Worm (Caenorhabditis elegans) whole organism, young adult: Measurements from ENCODE around the gene M02B7.2.

Experiments
- C17E4.6 ChIP-seq: fragments of 200-800 bp; sonication (Bioruptor generic); IDR thresholded peaks from 2 replicates; pipeline ENCODE4 v1.3.6; 2022; ENCODE audit warnings: missing genetic modification reagents, missing genetic modification characterization, missing compliant biosample characterization
- cebp-1 ChIP-seq, 2 experiments: fragments of 200-800 bp in 1 of 2; sonication (Bioruptor generic) in 1 of 2; sonication (generic microtip) in 1 of 2; IDR thresholded peaks in 1 of 2; optimal IDR thresholded peaks in 1 of 2; 2 replicates each; pipeline versions ENCODE4 v1.3.6 to Lab custom; 2017 to 2022; ENCODE audit warnings: missing compliant biosample characterization in 2 of 2, missing genetic modification characterization in 2 of 2, mild to moderate bottlenecking in 1 of 2, missing genetic modification reagents in 1 of 2, moderate library complexity in 1 of 2
- nfya-1 ChIP-seq: sonication (generic microtip); optimal IDR thresholded peaks from 2 replicates; lab custom pipeline; 2017; ENCODE audit warnings: antibody characterized with exemption, missing compliant biosample characterization, missing genetic modification characterization, borderline replicate concordance; ENCODE audit not compliant: insufficient read depth
- nfyb-1 ChIP-seq: fragments of 200-800 bp; sonication (Bioruptor generic); IDR thresholded peaks from 2 replicates; pipeline ENCODE4 v1.3.6; 2022; ENCODE audit warnings: missing genetic modification reagents, missing genetic modification characterization, missing compliant biosample characterization

DNA sequence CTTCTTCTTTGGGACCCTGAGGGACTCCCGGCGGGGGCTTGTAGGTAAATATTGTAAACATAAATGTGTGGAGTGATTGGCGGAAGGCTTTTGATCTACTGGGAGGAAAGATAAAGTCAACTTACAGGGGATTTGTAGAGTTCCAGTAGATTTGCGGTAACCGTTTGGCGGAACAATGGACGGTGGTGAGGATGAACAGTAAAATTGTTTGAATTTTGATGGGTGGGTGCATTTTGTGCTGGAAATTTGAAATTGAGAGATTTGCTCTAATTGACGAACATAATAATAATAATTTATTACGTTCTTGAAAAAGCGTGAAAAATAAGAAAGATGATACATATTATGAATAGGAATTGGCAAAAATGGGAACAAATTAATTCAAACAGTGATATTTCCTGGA, 36.8 kb upstream of the M02B7.2 start, which contains the start of gene vab-2:
- TF ChIP-seq nfyb-1, result no peak
- no peak for TF ChIP-seq C17E4.6 (GFP tag; lab: Robert Waterston, UW)
- TF ChIP-seq cebp-1 (GFP tag; IDR thresholded peaks at IDR 0.05; lab: Robert Waterston, UW), result no peak
- no peak for TF ChIP-seq cebp-1 (tag; optimal IDR thresholded peaks at IDR 0.05; lab: Kevin White, UChicago)
- TF ChIP-seq nfya-1 (tag; lab: Kevin White, UChicago), result no peak
